Worm (Caenorhabditis elegans) whole organism, early embryonic: ENCODE data around the gene srh-61.

Experiments
- ama-1 ChIP-seq: fragments of 150-350 bp; optimal IDR thresholded peaks from 2 replicates; lab custom pipeline; 2014
- ceh-36 ChIP-seq: sonication (generic microtip); optimal IDR thresholded peaks from 2 replicates; lab custom pipeline; 2016; ENCODE audit warnings: missing genetic modification characterization, inconsistent platforms, missing compliant biosample characterization
- flt-1 ChIP-seq: fragments of 200-800 bp; sonication (Bioruptor generic); IDR thresholded peaks from 2 replicates; pipeline ENCODE4 v1.3.6; 2022; ENCODE audit warnings: missing genetic modification characterization, missing compliant biosample characterization
- hmbx-1 ChIP-seq: sonication (generic microtip); optimal IDR thresholded peaks from 2 replicates; lab custom pipeline; 2016; ENCODE audit warnings: mild to moderate bottlenecking, missing genetic modification characterization, missing compliant biosample characterization
- hmg-4 ChIP-seq: fragments of 200-800 bp; sonication (Bioruptor generic); optimal IDR thresholded peaks from 2 replicates; lab custom pipeline; 2018; ENCODE audit warnings: mild to moderate bottlenecking, missing genetic modification characterization, missing compliant biosample characterization
- pes-1 ChIP-seq: fragments of 200-800 bp; sonication (Bioruptor generic); IDR thresholded peaks from 2 replicates; pipeline ENCODE4 v1.3.6; 2022; ENCODE audit warnings: missing genetic modification reagents, missing genetic modification characterization, missing compliant biosample characterization
- scrt-1 ChIP-seq: fragments of 200-800 bp; sonication (Bioruptor generic); IDR thresholded peaks from 2 replicates; pipeline ENCODE4 v1.3.6; 2022; ENCODE audit warnings: missing genetic modification characterization, missing compliant biosample characterization
- tbx-37 ChIP-seq: fragments of 200-800 bp; sonication (Bioruptor generic); conservative IDR thresholded peaks from 2 replicates; pipeline ENCODE4 v1.3.6; 2022; ENCODE audit warnings: missing genetic modification reagents, missing genetic modification characterization, missing compliant biosample characterization
- tra-4 ChIP-seq: sonication (generic microtip); optimal IDR thresholded peaks from 2 replicates; lab custom pipeline; 2017; ENCODE audit warnings: missing genetic modification characterization, missing compliant biosample characterization

- no peak for TF ChIP-seq tbx-37 (GFP tag; lab: Robert Waterston, UW)
- no peak for TF ChIP-seq hmg-4 (GFP tag; lab: Kevin White, UChicago)
- no peak for TF ChIP-seq tra-4
- TF ChIP-seq flt-1 (GFP tag; lab: Robert Waterston, UW) = no peak
- no peak for TF ChIP-seq ama-1 (lab: Kevin White, UChicago)
- TF ChIP-seq pes-1 (GFP tag; lab: Robert Waterston, UW) = no peak
- no peak for TF ChIP-seq ceh-36 (tag; lab: Kevin White, UChicago)
- no peak for TF ChIP-seq hmbx-1 (tag; lab: Kevin White, UChicago)
- no peak for TF ChIP-seq scrt-1 (GFP tag; lab: Robert Waterston, UW)
These were observed 39.4 kb upstream of the srh-61 start, which contains the start of gene F49C5.11 for ce11 chrII:12555579-12555978.
